Fruit fly (Drosophila melanogaster) whole organism, embryonic: ENCODE measurements around the gene tws.

Experiments
- Atf3 ChIP-seq: fragments of 200-800 bp; sonication (Bioruptor generic); optimal IDR thresholded peaks from 3 replicates; lab custom pipeline; 2016; ENCODE audit warnings: missing biosample characterization, missing genetic modification characterization
- B-H1 ChIP-seq: fragments of 200-800 bp; sonication (Bioruptor generic); IDR thresholded peaks from 3 replicates; pipeline ENCODE4 v1.3.6; 2022; ENCODE audit warnings: missing biosample characterization, missing genetic modification characterization
- CG12155 ChIP-seq: fragments of 200-800 bp; sonication (Bioruptor generic); optimal IDR thresholded peaks from 3 replicates; lab custom pipeline; 2016; ENCODE audit warnings: missing biosample characterization, missing genetic modification characterization
- CG12659 ChIP-seq: fragments of 200-800 bp; sonication (Bioruptor generic); optimal IDR thresholded peaks from 3 replicates; lab custom pipeline; 2017; ENCODE audit warnings: mild to moderate bottlenecking, missing biosample characterization, missing genetic modification reagents, missing genetic modification characterization
- CG12942 ChIP-seq: fragments of 200-800 bp; sonication (Bioruptor generic); optimal IDR thresholded peaks from 3 replicates; lab custom pipeline; 2016; ENCODE audit warnings: missing biosample characterization, missing genetic modification characterization
- CG13296 ChIP-seq: fragments of 200-800 bp; sonication (Bioruptor generic); optimal IDR thresholded peaks from 3 replicates; lab custom pipeline; 2018; ENCODE audit warnings: missing biosample characterization, mild to moderate bottlenecking, missing genetic modification characterization
- CG13424 ChIP-seq: fragments of 200-800 bp; sonication (Bioruptor generic); optimal IDR thresholded peaks from 2 replicates; lab custom pipeline; 2019; ENCODE audit warnings: missing biosample characterization, mild to moderate bottlenecking, missing genetic modification characterization, moderate library complexity
- CG14050 ChIP-seq: fragments of 200-800 bp; sonication (Bioruptor generic); IDR thresholded peaks from 3 replicates; pipeline ENCODE4 v1.3.6; 2022; ENCODE audit warnings: missing biosample characterization, missing genetic modification characterization
- CG17385 ChIP-seq: fragments of 200-800 bp; sonication (Bioruptor generic); optimal IDR thresholded peaks from 3 replicates; lab custom pipeline; 2018; ENCODE audit warnings: missing biosample characterization, mild to moderate bottlenecking, missing genetic modification characterization
- CG17802 ChIP-seq: fragments of 200-800 bp; sonication (Bioruptor generic); optimal IDR thresholded peaks from 2 replicates; lab custom pipeline; 2018; ENCODE audit warnings: missing biosample characterization, mild to moderate bottlenecking, missing genetic modification characterization, moderate library complexity
- CG18476 ChIP-seq: fragments of 200-800 bp; sonication (Bioruptor generic); optimal IDR thresholded peaks from 2 replicates; lab custom pipeline; 2016; ENCODE audit warnings: missing biosample characterization, mild to moderate bottlenecking, missing genetic modification characterization
- CG2889 ChIP-seq: fragments of 200-800 bp; sonication (Bioruptor generic); IDR thresholded peaks from 3 replicates; pipeline ENCODE4 v1.3.6; 2022; ENCODE audit warnings: missing biosample characterization, missing genetic modification characterization
- CG30020 ChIP-seq: fragments of 200-800 bp; optimal IDR thresholded peaks from 2 replicates; lab custom pipeline; 2019; ENCODE audit warnings: missing biosample characterization, mild to moderate bottlenecking, missing genetic modification characterization, moderate library complexity
- CG34376 ChIP-seq: fragments of 200-800 bp; sonication (Bioruptor generic); optimal IDR thresholded peaks from 2 replicates; lab custom pipeline; 2018; ENCODE audit warnings: missing biosample characterization, mild to moderate bottlenecking, missing genetic modification characterization
- CG3838 ChIP-seq: fragments of 200-800 bp; sonication (Bioruptor generic); optimal IDR thresholded peaks from 3 replicates; lab custom pipeline; 2016; ENCODE audit warnings: missing biosample characterization, missing genetic modification characterization
- CG3995 ChIP-seq: fragments of 200-800 bp; sonication (Bioruptor generic); optimal IDR thresholded peaks from 3 replicates; lab custom pipeline; 2016; ENCODE audit warnings: missing biosample characterization, missing genetic modification characterization
- CG6254 ChIP-seq: fragments of 200-800 bp; sonication (Bioruptor generic); optimal IDR thresholded peaks from 3 replicates; lab custom pipeline; 2017; ENCODE audit warnings: mild to moderate bottlenecking, missing biosample characterization, missing genetic modification reagents, missing genetic modification characterization
- CG7987 ChIP-seq: fragments of 200-800 bp; sonication (Bioruptor generic); optimal IDR thresholded peaks from 2 replicates; lab custom pipeline; 2018; ENCODE audit warnings: missing biosample characterization, mild to moderate bottlenecking, missing genetic modification characterization, moderate library complexity
- CG8924 ChIP-seq: fragments of 200-800 bp; optimal IDR thresholded peaks from 3 replicates; lab custom pipeline; 2019; ENCODE audit warnings: missing biosample characterization, mild to moderate bottlenecking, missing genetic modification characterization, moderate library complexity
- CG9609 ChIP-seq: fragments of 200-800 bp; sonication (Bioruptor generic); optimal IDR thresholded peaks from 3 replicates; lab custom pipeline; 2016; ENCODE audit warnings: missing biosample characterization, missing genetic modification characterization
- CTCF ChIP-seq: fragments of 200-800 bp; sonication (Bioruptor generic); optimal IDR thresholded peaks from 2 replicates; lab custom pipeline; 2017; ENCODE audit warnings: missing biosample characterization, mild to moderate bottlenecking, missing genetic modification characterization, moderate library complexity
- E2f1 ChIP-seq: fragments of 200-800 bp; sonication (Bioruptor generic); IDR thresholded peaks from 2 replicates; pipeline ENCODE4 v1.3.6; 2022; ENCODE audit warnings: missing biosample characterization, missing genetic modification characterization
- H15 ChIP-seq: fragments of 200-800 bp; sonication (Bioruptor generic); IDR thresholded peaks from 3 replicates; pipeline ENCODE4 v1.3.6; 2022; ENCODE audit warnings: missing biosample characterization, missing genetic modification characterization
- HLH3B ChIP-seq: fragments of 200-800 bp; sonication (Bioruptor generic); IDR thresholded peaks from 2 replicates; pipeline ENCODE4 v1.3.6; 2022; ENCODE audit warnings: missing biosample characterization, missing genetic modification characterization
- HmgD ChIP-seq: fragments of 200-800 bp; sonication (Bioruptor generic); optimal IDR thresholded peaks from 3 replicates; lab custom pipeline; 2016; ENCODE audit warnings: missing biosample characterization, missing genetic modification characterization
- Hmr ChIP-seq: fragments of 200-800 bp; sonication (Bioruptor generic); optimal IDR thresholded peaks from 3 replicates; lab custom pipeline; 2017; ENCODE audit warnings: mild to moderate bottlenecking, missing biosample characterization, missing genetic modification reagents, missing genetic modification characterization
- Hr3 ChIP-seq: fragments of 200-800 bp; sonication (Bioruptor generic); optimal IDR thresholded peaks from 3 replicates; lab custom pipeline; 2016; ENCODE audit warnings: missing biosample characterization, missing genetic modification characterization
- Hr78 ChIP-seq, 2 experiments: fragments of 200-800 bp in 1 of 2; fragments of >200 bp in 1 of 2; sonication (Bioruptor generic) in 1 of 2; optimal IDR thresholded peaks; 2 replicates each; lab custom pipeline; 2017 to 2019; ENCODE audit warnings: missing biosample characterization in 2 of 2, missing genetic modification characterization in 2 of 2, mild to moderate bottlenecking in 1 of 2, moderate library complexity in 1 of 2
- Lpt ChIP-seq: fragments of >200 bp; optimal IDR thresholded peaks from 2 replicates; lab custom pipeline; 2018; ENCODE audit warnings: missing biosample characterization, missing genetic modification characterization
- Mad ChIP-seq: fragments of 200-800 bp; sonication (Bioruptor generic); optimal IDR thresholded peaks from 2 replicates; lab custom pipeline; 2016; ENCODE audit warnings: missing biosample characterization, missing genetic modification characterization
- Max ChIP-seq: fragments of 200-800 bp; sonication (Bioruptor generic); optimal IDR thresholded peaks from 2 replicates; lab custom pipeline; 2016; ENCODE audit warnings: missing biosample characterization, mild to moderate bottlenecking, missing genetic modification characterization
- Mes4 ChIP-seq: fragments of 200-800 bp; sonication (Bioruptor generic); optimal IDR thresholded peaks from 2 replicates; lab custom pipeline; 2016; ENCODE audit warnings: missing biosample characterization, missing genetic modification characterization
- Mrtf ChIP-seq: fragments of 200-800 bp; sonication (Bioruptor generic); IDR thresholded peaks from 3 replicates; pipeline ENCODE4 v1.3.6; 2022; ENCODE audit warnings: missing biosample characterization, missing genetic modification characterization
- PHDP ChIP-seq: fragments of 200-800 bp; sonication (Bioruptor generic); optimal IDR thresholded peaks from 3 replicates; lab custom pipeline; 2018; ENCODE audit warnings: missing biosample characterization, mild to moderate bottlenecking, missing genetic modification characterization, moderate library complexity
- Side ChIP-seq: fragments of 200-800 bp; sonication (Bioruptor generic); optimal IDR thresholded peaks from 2 replicates; lab custom pipeline; 2016; ENCODE audit warnings: missing biosample characterization, missing genetic modification characterization
- Sox100B ChIP-seq: fragments of 200-800 bp; sonication (Bioruptor generic); optimal IDR thresholded peaks from 3 replicates; lab custom pipeline; 2018; ENCODE audit warnings: missing biosample characterization, mild to moderate bottlenecking, missing genetic modification characterization
- ab ChIP-seq: fragments of 200-800 bp; sonication (Bioruptor generic); optimal IDR thresholded peaks from 2 replicates; lab custom pipeline; 2016; ENCODE audit warnings: missing biosample characterization, missing genetic modification characterization
- bbx ChIP-seq: fragments of 200-800 bp; sonication (Bioruptor generic); IDR thresholded peaks from 2 replicates; pipeline ENCODE4 v1.3.6; 2022; ENCODE audit warnings: missing biosample characterization, missing genetic modification characterization; ENCODE audit not compliant: partially characterized antibody
- bsh ChIP-seq, 2 experiments: fragments of 200-800 bp; sonication (Bioruptor generic); optimal IDR thresholded peaks; 2 replicates each; lab custom pipeline; 2017 to 2018; ENCODE audit warnings: mild to moderate bottlenecking in 2 of 2, missing biosample characterization in 2 of 2, missing genetic modification characterization in 2 of 2, moderate library complexity in 1 of 2
- chif ChIP-seq, 2 experiments: fragments of 200-800 bp; sonication (Bioruptor generic); optimal IDR thresholded peaks; 3 replicates each; lab custom pipeline; 2016; ENCODE audit warnings: missing biosample characterization in 2 of 2, missing genetic modification characterization in 2 of 2
- eyg ChIP-seq: fragments of 200-800 bp; sonication (Bioruptor generic); optimal IDR thresholded peaks from 3 replicates; lab custom pipeline; 2016; ENCODE audit warnings: missing biosample characterization, missing genetic modification characterization
- ind ChIP-seq: fragments of 200-800 bp; sonication (Bioruptor generic); optimal IDR thresholded peaks from 3 replicates; lab custom pipeline; 2016; ENCODE audit warnings: missing biosample characterization, missing genetic modification characterization
- maf-S ChIP-seq: fragments of 200-800 bp; sonication (Bioruptor generic); optimal IDR thresholded peaks from 2 replicates; lab custom pipeline; 2016; ENCODE audit warnings: missing biosample characterization, missing genetic modification characterization
- onecut ChIP-seq: fragments of 200-800 bp; sonication (Bioruptor generic); IDR thresholded peaks from 2 replicates; pipeline ENCODE4 v1.3.6; 2022; ENCODE audit warnings: missing biosample characterization, missing genetic modification characterization
- pfk ChIP-seq: fragments of 200-800 bp; sonication (Bioruptor generic); optimal IDR thresholded peaks from 2 replicates; lab custom pipeline; 2018; ENCODE audit warnings: missing biosample characterization, mild to moderate bottlenecking, missing genetic modification characterization, moderate library complexity
- pita ChIP-seq: fragments of 200-800 bp; sonication (Bioruptor generic); optimal IDR thresholded peaks from 2 replicates; lab custom pipeline; 2017; ENCODE audit warnings: missing biosample characterization, mild to moderate bottlenecking, missing genetic modification characterization
- shn ChIP-seq: fragments of 200-800 bp; sonication (Bioruptor generic); optimal IDR thresholded peaks from 3 replicates; lab custom pipeline; 2016; ENCODE audit warnings: missing biosample characterization, missing genetic modification characterization
- sim ChIP-seq: fragments of 200-800 bp; sonication (Bioruptor generic); IDR thresholded peaks from 2 replicates; pipeline ENCODE4 v1.3.6; 2022; ENCODE audit warnings: missing biosample characterization, missing genetic modification characterization
- trem ChIP-seq: fragments of 200-800 bp; optimal IDR thresholded peaks from 3 replicates; lab custom pipeline; 2019; ENCODE audit warnings: missing biosample characterization, mild to moderate bottlenecking, missing genetic modification characterization, moderate library complexity
- unpg ChIP-seq: fragments of 200-800 bp; sonication (Bioruptor generic); optimal IDR thresholded peaks from 3 replicates; lab custom pipeline; 2018; ENCODE audit warnings: missing biosample characterization, mild to moderate bottlenecking, missing genetic modification characterization, moderate library complexity
- usp ChIP-seq: fragments of >200 bp; optimal IDR thresholded peaks from 2 replicates; lab custom pipeline; 2017; ENCODE audit warnings: missing biosample characterization, missing genetic modification characterization
- yki ChIP-seq: fragments of >200 bp; optimal IDR thresholded peaks from 3 replicates; lab custom pipeline; 2018

tws gene

dm6 chr3R:10170356-10170876 lies 30.8 kb upstream of the tws start, which contains the start of gene Best1 (continued):
- TF ChIP-seq CG12155 (peak; percentile 85), ind (peak; percentile 83), CG14050 (GFP tag; lab: Robert Waterston, UW) (peak; percentile 85), Mes4 (peak; percentile 43), Hr3 (GFP tag; lab: Kevin White, UChicago) (peak; percentile 90), trem (peak; percentile 85), CG7987 (GFP tag; lab: Kevin White, UChicago) (peak; percentile 77), Hr78 (GFP tag; optimal IDR thresholded peaks at IDR 0.05; lab: Kevin White, UChicago) (peak in 1 of 2 experiments; percentile 64), Sox100B (GFP tag; lab: Kevin White, UChicago) (peak; percentile 87), CG12942 (GFP tag; lab: Kevin White, UChicago) (peak; percentile 64), Side (GFP tag; lab: Kevin White, UChicago) (peak; percentile 62), bbx (GFP tag; lab: Robert Waterston, UW) (peak; percentile 74), CG18476 (peak; percentile 62), pita (GFP tag; lab: Kevin White, UChicago) (no peak), CG8924 (tag; lab: Kevin White, UChicago) (peak; percentile 93), CG3838 (GFP tag; lab: Kevin White, UChicago) (peak; percentile 70), usp (no peak), shn (GFP tag; lab: Kevin White, UChicago) (peak; percentile 61), Lpt (GFP tag; lab: Kevin White, UChicago) (no peak), Max (GFP tag; lab: Kevin White, UChicago) (peak; percentile 70), PHDP (peak; percentile 96), HmgD (GFP tag; lab: Kevin White, UChicago) (peak; percentile 51), CG34376 (GFP tag; lab: Kevin White, UChicago) (peak; percentile 94), maf-S (GFP tag; lab: Kevin White, UChicago) (peak; percentile 19), yki (lab: Kevin White, UChicago) (peak; percentile 61), sim (GFP tag; lab: Robert Waterston, UW) (peak; percentile 77; the same call in 1 of the 2 replicates), eyg (GFP tag; lab: Kevin White, UChicago) (peak; percentile 51), Mad (peak; percentile 85), unpg (GFP tag; lab: Kevin White, UChicago) (peak; percentile 95), bsh (GFP tag; optimal IDR thresholded peaks at IDR 0.05; lab: Kevin White, UChicago) (peak; percentile 85 to 94), CG6254 (GFP tag; lab: Kevin White, UChicago) (peak; percentile 97), CG13424 (tag; lab: Kevin White, UChicago) (peak; percentile 90), CG17385 (GFP tag; lab: Kevin White, UChicago) (peak; percentile 85), CTCF (GFP tag; lab: Kevin White, UChicago) (peak; percentile 56), Mrtf (GFP tag; lab: Robert Waterston, UW) (peak; percentile 89), CG3995 (GFP tag; lab: Kevin White, UChicago) (peak; percentile 22), pfk (peak; percentile 46), B-H1 (peak; percentile 88), CG13296 (GFP tag; lab: Kevin White, UChicago) (peak; percentile 93), chif (GFP tag; optimal IDR thresholded peaks at IDR 0.05; lab: Kevin White, UChicago) (peak; percentile 52 to 62), Hmr (GFP tag; lab: Kevin White, UChicago) (peak; percentile 95), CG12659 (GFP tag; lab: Kevin White, UChicago) (peak; percentile 91), E2f1 (GFP tag; lab: Robert Waterston, UW) (peak; percentile 90), onecut (GFP tag; lab: Robert Waterston, UW) (peak; percentile 82), Atf3 (GFP tag; lab: Kevin White, UChicago) (peak; percentile 59), CG17802 (peak; percentile 69), ab (GFP tag; lab: Kevin White, UChicago) (peak; percentile 4), H15 (GFP tag; lab: Robert Waterston, UW) (peak; percentile 93), CG30020 (tag; lab: Kevin White, UChicago) (peak; percentile 64), CG2889 (peak; percentile 79), HLH3B (GFP tag; lab: Robert Waterston, UW) (peak; percentile 91), CG9609 (GFP tag; lab: Kevin White, UChicago) (peak; percentile 77)
